Worm (Caenorhabditis elegans) whole organism, L4/young adult: ENCODE measurements around the gene F38B6.3.

ENCODE experiments used
- W03F9.2 ChIP-seq: fragments of 150-350 bp; optimal IDR thresholded peaks from 2 replicates; lab custom pipeline; 2014; ENCODE audit warnings: missing biosample characterization, missing genetic modification characterization
- dao-5 ChIP-seq: sonication (generic microtip); optimal IDR thresholded peaks from 2 replicates; lab custom pipeline; 2016; ENCODE audit warnings: missing genotype, missing genetic modification characterization, moderate library complexity, missing compliant biosample characterization

- TF ChIP-seq W03F9.2 (tag; lab: Kevin White, UChicago) (no peak), dao-5 (tag; lab: Kevin White, UChicago) (no peak)
Observed at ce11 chrX:6725260-6725718, 31.9 kb downstream of the F38B6.3 start, which contains the start of gene slc-25A10.
